Worm (Caenorhabditis elegans): ENCODE data around the gene spe-36.
A peak's percentile ranks its signal among the peaks of the same experiment; 100 is the strongest.

The spe-36 gene

ce11 chrIV:11601721-11602405 is 9.8 kb upstream of the spe-36 start (continued):
- TF ChIP-seq saeg-2 (GFP tag; IDR thresholded peaks at IDR 0.05) (no peak), unc-39 (tag; optimal IDR thresholded peaks at IDR 0.05) (no peak), ctbp-1 (GFP tag; IDR thresholded peaks at IDR 0.05) (0 out of 2 replicates have a peak, but pooled peaks have one; percentile 30), zip-2 (tag; optimal IDR thresholded peaks at IDR 0.05) (no peak), nhr-10 (tag; optimal IDR thresholded peaks at IDR 0.05) (no peak), attf-4 (tag; optimal IDR thresholded peaks at IDR 0.05) (no peak), ceh-28 (tag; optimal IDR thresholded peaks at IDR 0.05) (no peak), zip-11 (GFP tag; IDR thresholded peaks at IDR 0.05) (no peak), daf-16 (GFP tag; optimal IDR thresholded peaks at IDR 0.05) (no peak), daf-16 (tag; optimal IDR thresholded peaks at IDR 0.05) (peak; percentile 28), Y75B8A.6 (GFP tag; IDR thresholded peaks at IDR 0.05) (no peak), lsy-2 (tag; optimal IDR thresholded peaks at IDR 0.05) (peak; percentile 16 to 94), unc-130 (GFP tag; optimal IDR thresholded peaks at IDR 0.05) (peak; percentile 37), nhr-11 (tag; optimal IDR thresholded peaks at IDR 0.05) (peak; percentile 24), mxl-2 (GFP tag; conservative IDR thresholded peaks at IDR 0.05) (no peak), madf-9 (GFP tag; conservative IDR thresholded peaks at IDR 0.05) (no peak), F10B5.3 (tag; optimal IDR thresholded peaks at IDR 0.05) (no peak), rbr-2 (tag; optimal IDR thresholded peaks at IDR 0.05) (peak; percentile 70), ceh-62 (tag; optimal IDR thresholded peaks at IDR 0.05) (no peak)

ce11 chrIV:11599717-11600116 is 7.7 kb upstream of the spe-36 start:
- no peak for TF ChIP-seq T26A8.4 (GFP tag; IDR thresholded peaks at IDR 0.05)
- TF ChIP-seq unc-62 (GFP tag; optimal IDR thresholded peaks at IDR 0.05 in 1 of 2), result peak in 1 of 2 experiments; percentile 98
- no peak for TF ChIP-seq unc-62 (tag; optimal IDR thresholded peaks at IDR 0.05)

DNA sequence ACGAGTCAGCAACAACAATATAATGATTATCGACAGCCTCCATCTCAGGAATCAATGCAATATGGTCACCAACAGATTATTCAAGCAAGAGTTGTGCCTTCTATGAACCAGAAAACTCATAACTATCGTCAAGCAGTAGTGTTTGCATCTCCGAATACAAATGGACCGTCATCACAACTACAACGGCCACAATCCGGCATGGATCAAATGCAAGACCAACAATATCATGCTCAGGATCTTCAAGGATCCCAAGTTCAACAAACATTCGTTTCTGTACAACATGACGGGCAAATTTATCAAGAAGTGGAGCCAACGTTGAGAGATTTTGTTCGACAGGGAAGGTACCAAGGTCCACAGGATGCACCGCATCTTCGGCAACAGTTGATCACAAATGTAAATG is 5.0 kb upstream of the spe-36 start:
- TF ChIP-seq Y5F2A.4 (GFP tag; optimal IDR thresholded peaks at IDR 0.05) (no peak), aha-1 (tag) (peak; percentile 92)

ce11 chrIV:11594191-11594673 is 2.2 kb upstream of the spe-36 start, which contains the start of gene mig-38:
mig-38 (plus strand) TSS chrIV:11594244.
- TF ChIP-seq hlh-11 (tag; optimal IDR thresholded peaks at IDR 0.05) (peak; percentile 81), lin-29 (GFP tag; IDR thresholded peaks at IDR 0.05) (no peak), dpl-1 (GFP tag; optimal IDR thresholded peaks at IDR 0.05) (peak; percentile 5), nhr-11 (tag; optimal IDR thresholded peaks at IDR 0.05) (peak; percentile 52), madf-9 (GFP tag; conservative IDR thresholded peaks at IDR 0.05) (no peak), F10B5.3 (tag; optimal IDR thresholded peaks at IDR 0.05) (no peak), saeg-2 (GFP tag; IDR thresholded peaks at IDR 0.05) (no peak), hlh-30 (tag; optimal IDR thresholded peaks at IDR 0.05; ENCODE audit: insufficient read depth) (peak; percentile 47), lsy-2 (tag; optimal IDR thresholded peaks at IDR 0.05) (peak in 1 of 2 experiments; percentile 50), nhr-111 (GFP tag; optimal IDR thresholded peaks at IDR 0.05) (peak; percentile 7), nhr-28 (tag; optimal IDR thresholded peaks at IDR 0.05) (peak; percentile 34), pha-4 (GFP tag; IDR thresholded peaks at IDR 0.05) (no peak), pha-4 (tag; optimal IDR thresholded peaks at IDR 0.05) (no peak), rbr-2 (tag; optimal IDR thresholded peaks at IDR 0.05) (peak; percentile 50), zfp-3 (GFP tag; conservative IDR thresholded peaks at IDR 0.05) (0 out of 2 replicates have a peak, but pooled peaks have one; percentile 36), jun-1 (tag; optimal IDR thresholded peaks at IDR 0.05) (no peak), ceh-44 (GFP tag; IDR thresholded peaks at IDR 0.05) (no peak), gei-8 (GFP tag; optimal IDR thresholded peaks at IDR 0.05) (no peak), nhr-6 (tag; optimal IDR thresholded peaks at IDR 0.05) (no peak), duxl-1 (tag; optimal IDR thresholded peaks at IDR 0.05; ENCODE audit: poor library complexity) (no peak), daf-16 (GFP tag; optimal IDR thresholded peaks at IDR 0.05) (peak; percentile 1 to 18), daf-16 (tag; optimal IDR thresholded peaks at IDR 0.05) (peak; percentile 55), snpc-4 (tag; optimal IDR thresholded peaks at IDR 0.05) (no peak), lim-7 (GFP tag; IDR thresholded peaks at IDR 0.05) (no peak), hif-1 (tag; optimal IDR thresholded peaks at IDR 0.05) (no peak), T20F7.1 (GFP tag; optimal IDR thresholded peaks at IDR 0.05) (peak; percentile 65), mdl-1 (tag; optimal IDR thresholded peaks at IDR 0.05) (peak; percentile 68 to 71), fkh-10 (GFP tag; optimal IDR thresholded peaks at IDR 0.05) (no peak), ces-1 (GFP tag; optimal IDR thresholded peaks at IDR 0.05) (no peak)
